Worm (Caenorhabditis elegans) whole organism, L1 larva: Measurements from ENCODE around the gene bbs-2.

Source experiments
- dpl-1 ChIP-seq, 3 experiments: fragments of 150-350 bp in 2 of 3; sonication (generic microtip) in 1 of 3; optimal IDR thresholded peaks; 2 replicates each; lab custom pipeline; 2014 to 2017; ENCODE audit warnings: missing biosample characterization in 3 of 3, missing genetic modification characterization in 3 of 3, missing genetic modification reagents in 3 of 3
- lin-15B ChIP-seq: fragments of 150-350 bp; sonication (generic microtip); optimal IDR thresholded peaks from 3 replicates; lab custom pipeline; 2014; ENCODE audit warnings: missing biosample characterization, missing genetic modification characterization

DNA sequence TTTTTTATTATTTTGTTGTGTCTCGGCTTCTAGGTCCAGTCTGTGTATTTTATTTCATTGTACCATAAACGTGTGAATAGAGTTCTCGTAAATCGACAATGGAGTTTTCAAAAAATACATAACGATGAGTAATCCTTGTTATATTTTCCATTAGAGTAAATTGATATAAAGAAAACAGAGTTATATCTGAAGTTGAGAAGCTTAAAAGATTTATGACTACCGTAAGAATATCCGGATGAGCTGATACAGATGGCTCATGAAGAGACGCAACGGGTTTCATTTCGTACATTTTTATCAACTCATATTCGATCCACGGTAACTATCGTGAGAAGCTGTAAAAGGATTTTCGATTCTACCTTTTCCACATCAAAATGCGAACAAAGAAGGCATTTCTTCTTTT, 6.0 kb upstream of the bbs-2 start, which contains the start of gene gcy-8:
- TF ChIP-seq lin-15B = no peak
- TF ChIP-seq dpl-1 (GFP tag; optimal IDR thresholded peaks at IDR 0.05; lab: Kevin White, UChicago) = no peak
